Fruit fly (Drosophila melanogaster): ENCODE data around the gene r-l.

dm6 chr3R:21084979-21085378 is 11.9 kb upstream of the r-l start:
- TF ChIP-seq Mnt (GFP tag; optimal IDR thresholded peaks at IDR 0.05) (no peak), CG5204 (GFP tag; optimal IDR thresholded peaks at IDR 0.05) (no peak), CG33017 (tag; optimal IDR thresholded peaks at IDR 0.05) (no peak)
